Fruit fly (Drosophila melanogaster) whole organism, embryonic: Measurements from ENCODE around the gene SoYb.

Experiments used
- Adf1 ChIP-seq: fragments of 200-800 bp; sonication (Bioruptor generic); IDR thresholded peaks from 2 replicates; pipeline ENCODE4 v1.3.6; 2022; ENCODE audit warnings: missing biosample characterization, missing genetic modification characterization
- B-H2 ChIP-seq: fragments of 200-800 bp; sonication (Bioruptor generic); optimal IDR thresholded peaks from 2 replicates; lab custom pipeline; 2018; ENCODE audit warnings: missing biosample characterization, mild to moderate bottlenecking, missing genetic modification characterization
- BEAF-32 ChIP-seq: fragments of 200-800 bp; sonication (Bioruptor generic); optimal IDR thresholded peaks from 3 replicates; lab custom pipeline; 2017; ENCODE audit warnings: missing biosample characterization, missing genetic modification characterization, mild to moderate bottlenecking, moderate library complexity, missing genetic modification reagents
- CG10462 ChIP-seq: fragments of 200-800 bp; sonication (Bioruptor generic); optimal IDR thresholded peaks from 2 replicates; lab custom pipeline; 2016; ENCODE audit warnings: missing biosample characterization, missing genetic modification characterization
- CG10543 ChIP-seq: fragments of 200-800 bp; sonication (Bioruptor generic); optimal IDR thresholded peaks from 3 replicates; lab custom pipeline; 2017; ENCODE audit warnings: missing biosample characterization, mild to moderate bottlenecking, missing genetic modification characterization, moderate library complexity
- CG11247 ChIP-seq: fragments of 200-800 bp; sonication (Bioruptor generic); IDR thresholded peaks from 2 replicates; pipeline ENCODE4 v1.3.6; 2022; ENCODE audit warnings: missing biosample characterization, missing genetic modification characterization
- CG11456 ChIP-seq: fragments of 200-800 bp; sonication (Bioruptor generic); IDR thresholded peaks from 3 replicates; pipeline ENCODE4 v1.3.6; 2022; ENCODE audit warnings: missing biosample characterization, missing genetic modification characterization
- CG11695 ChIP-seq: fragments of 200-800 bp; sonication (Bioruptor generic); IDR thresholded peaks from 3 replicates; pipeline ENCODE4 v1.3.6; 2022; ENCODE audit warnings: missing biosample characterization, missing genetic modification characterization
- CG11723 ChIP-seq: fragments of 200-800 bp; sonication (Bioruptor generic); optimal IDR thresholded peaks from 2 replicates; lab custom pipeline; 2017; ENCODE audit warnings: missing biosample characterization, mild to moderate bottlenecking, missing genetic modification characterization
- CG13894 ChIP-seq: fragments of 200-800 bp; sonication (Bioruptor generic); optimal IDR thresholded peaks from 3 replicates; lab custom pipeline; 2018; ENCODE audit warnings: missing biosample characterization, mild to moderate bottlenecking, missing genetic modification characterization, moderate library complexity
- CG15011 ChIP-seq: fragments of 200-800 bp; sonication (Bioruptor generic); optimal IDR thresholded peaks from 3 replicates; lab custom pipeline; 2018; ENCODE audit warnings: missing biosample characterization, mild to moderate bottlenecking, missing genetic modification characterization
- CG15269 ChIP-seq: fragments of 200-800 bp; sonication (Bioruptor generic); optimal IDR thresholded peaks from 2 replicates; lab custom pipeline; 2018; ENCODE audit warnings: missing biosample characterization, mild to moderate bottlenecking, missing genetic modification characterization, moderate library complexity
- CG17802 ChIP-seq: fragments of 200-800 bp; sonication (Bioruptor generic); optimal IDR thresholded peaks from 2 replicates; lab custom pipeline; 2018; ENCODE audit warnings: missing biosample characterization, mild to moderate bottlenecking, missing genetic modification characterization, moderate library complexity
- CG2889 ChIP-seq: fragments of 200-800 bp; sonication (Bioruptor generic); IDR thresholded peaks from 3 replicates; pipeline ENCODE4 v1.3.6; 2022; ENCODE audit warnings: missing biosample characterization, missing genetic modification characterization
- CG3163 ChIP-seq: fragments of 200-800 bp; sonication (Bioruptor generic); optimal IDR thresholded peaks from 3 replicates; lab custom pipeline; 2016; ENCODE audit warnings: missing biosample characterization, missing genetic modification characterization
- CG3995 ChIP-seq: fragments of 200-800 bp; sonication (Bioruptor generic); optimal IDR thresholded peaks from 3 replicates; lab custom pipeline; 2016; ENCODE audit warnings: missing biosample characterization, missing genetic modification characterization
- CG4617 ChIP-seq: fragments of 200-800 bp; sonication (Bioruptor generic); optimal IDR thresholded peaks from 3 replicates; lab custom pipeline; 2016; ENCODE audit warnings: missing biosample characterization, missing genetic modification characterization, borderline replicate concordance
- CG7987 ChIP-seq: fragments of 200-800 bp; sonication (Bioruptor generic); optimal IDR thresholded peaks from 2 replicates; lab custom pipeline; 2018; ENCODE audit warnings: missing biosample characterization, mild to moderate bottlenecking, missing genetic modification characterization, moderate library complexity
- CG8359 ChIP-seq: fragments of 200-800 bp; sonication (Bioruptor generic); optimal IDR thresholded peaks from 2 replicates; lab custom pipeline; 2017; ENCODE audit warnings: missing biosample characterization, mild to moderate bottlenecking, missing genetic modification characterization, borderline replicate concordance
- CG9932 ChIP-seq: fragments of 200-800 bp; sonication (Bioruptor generic); IDR thresholded peaks from 2 replicates; pipeline ENCODE4 v1.3.6; 2022; ENCODE audit warnings: missing biosample characterization, missing genetic modification characterization
- Deaf1 ChIP-seq: fragments of 200-800 bp; optimal IDR thresholded peaks from 3 replicates; lab custom pipeline; 2019; ENCODE audit warnings: missing biosample characterization, mild to moderate bottlenecking, missing genetic modification characterization, moderate library complexity
- Doc3 ChIP-seq: fragments of 200-800 bp; sonication (Bioruptor generic); IDR thresholded peaks from 3 replicates; pipeline ENCODE4 v1.3.6; 2022; ENCODE audit warnings: missing biosample characterization, missing genetic modification characterization; ENCODE audit not compliant: partially characterized antibody
- Dref ChIP-seq: fragments of 200-800 bp; sonication (Bioruptor generic); IDR thresholded peaks from 2 replicates; pipeline ENCODE4 v1.3.6; 2022; ENCODE audit warnings: missing biosample characterization, missing genetic modification characterization
- E2f2 ChIP-seq: fragments of 200-800 bp; sonication (Bioruptor generic); IDR thresholded peaks from 2 replicates; pipeline ENCODE4 v1.3.6; 2022; ENCODE audit warnings: missing biosample characterization, missing genetic modification characterization
- Fer3 ChIP-seq: fragments of 200-800 bp; sonication (Bioruptor generic); optimal IDR thresholded peaks from 2 replicates; lab custom pipeline; 2018; ENCODE audit warnings: missing biosample characterization, mild to moderate bottlenecking, missing genetic modification characterization, moderate library complexity
- HLH3B ChIP-seq: fragments of 200-800 bp; sonication (Bioruptor generic); IDR thresholded peaks from 2 replicates; pipeline ENCODE4 v1.3.6; 2022; ENCODE audit warnings: missing biosample characterization, missing genetic modification characterization
- HmgZ ChIP-seq: fragments of 200-800 bp; sonication (Bioruptor generic); optimal IDR thresholded peaks from 2 replicates; lab custom pipeline; 2018; ENCODE audit warnings: missing biosample characterization, mild to moderate bottlenecking, missing genetic modification characterization
- Lpt ChIP-seq: fragments of >200 bp; optimal IDR thresholded peaks from 2 replicates; lab custom pipeline; 2018; ENCODE audit warnings: missing biosample characterization, missing genetic modification characterization
- Med ChIP-seq: fragments of 200-800 bp; sonication (Bioruptor generic); peaks from one replicate; lab custom pipeline; 2016; ENCODE audit warnings: missing biosample characterization, missing genetic modification characterization, mild to moderate bottlenecking, inconsistent platforms, moderate library complexity
- Myb ChIP-seq: fragments of 200-800 bp; sonication (Bioruptor generic); optimal IDR thresholded peaks from 2 replicates; lab custom pipeline; 2016; ENCODE audit warnings: missing biosample characterization, missing genetic modification characterization
- Nf-YC ChIP-seq: fragments of 200-800 bp; optimal IDR thresholded peaks from 3 replicates; lab custom pipeline; 2019; ENCODE audit warnings: missing biosample characterization, mild to moderate bottlenecking, missing genetic modification characterization, moderate library complexity
- PHDP ChIP-seq: fragments of 200-800 bp; sonication (Bioruptor generic); optimal IDR thresholded peaks from 3 replicates; lab custom pipeline; 2018; ENCODE audit warnings: missing biosample characterization, mild to moderate bottlenecking, missing genetic modification characterization, moderate library complexity
- Sin3A ChIP-seq: fragments of >200 bp; optimal IDR thresholded peaks from 2 replicates; lab custom pipeline; 2018
- Six4 ChIP-seq: fragments of 200-800 bp; sonication (Bioruptor generic); optimal IDR thresholded peaks from 2 replicates; lab custom pipeline; 2016; ENCODE audit warnings: missing biosample characterization, missing genetic modification characterization
- cas ChIP-seq: fragments of 200-800 bp; sonication (Bioruptor generic); IDR thresholded peaks from 2 replicates; pipeline ENCODE4 v1.3.6; 2022; ENCODE audit warnings: missing biosample characterization, missing genetic modification characterization
- caup ChIP-seq: fragments of 200-800 bp; sonication (Bioruptor generic); optimal IDR thresholded peaks from 3 replicates; lab custom pipeline; 2017; ENCODE audit warnings: missing biosample characterization, mild to moderate bottlenecking, missing genetic modification characterization, moderate library complexity; ENCODE audit not compliant: severe bottlenecking
- cg ChIP-seq: fragments of 200-800 bp; sonication (Bioruptor generic); optimal IDR thresholded peaks from 3 replicates; lab custom pipeline; 2019; ENCODE audit warnings: missing biosample characterization, mild to moderate bottlenecking, missing genetic modification characterization, moderate library complexity
- ci ChIP-seq: fragments of 200-800 bp; sonication (Bioruptor generic); IDR thresholded peaks from 3 replicates; pipeline ENCODE4 v1.3.6; 2022; ENCODE audit warnings: missing biosample characterization, missing genetic modification characterization
- crc ChIP-seq: fragments of 200-800 bp; sonication (Bioruptor generic); optimal IDR thresholded peaks from 2 replicates; lab custom pipeline; 2016; ENCODE audit warnings: missing biosample characterization, missing genetic modification characterization
- grn ChIP-seq: fragments of 200-800 bp; sonication (Bioruptor generic); optimal IDR thresholded peaks from 3 replicates; lab custom pipeline; 2017; ENCODE audit warnings: missing biosample characterization, missing genetic modification characterization
- ind ChIP-seq: fragments of 200-800 bp; sonication (Bioruptor generic); optimal IDR thresholded peaks from 3 replicates; lab custom pipeline; 2016; ENCODE audit warnings: missing biosample characterization, missing genetic modification characterization
- insv ChIP-seq, 2 experiments: fragments of 200-800 bp; sonication (Bioruptor generic); optimal IDR thresholded peaks; 3 replicates each; lab custom pipeline; 2016 to 2018; ENCODE audit warnings: missing biosample characterization in 2 of 2, missing genetic modification characterization in 2 of 2
- lov ChIP-seq, 2 experiments: fragments of 200-800 bp in 1 of 2; fragments of >200 bp in 1 of 2; sonication (Bioruptor generic) in 1 of 2; IDR thresholded peaks in 1 of 2; optimal IDR thresholded peaks in 1 of 2; 2 replicates in 1 of 2; 3 replicates in 1 of 2; pipeline versions ENCODE4 v1.3.6 to Lab custom; 2017 to 2022; ENCODE audit warnings: missing biosample characterization in 1 of 2, missing genetic modification characterization in 1 of 2
- mld ChIP-seq: fragments of 200-800 bp; sonication (Bioruptor generic); IDR thresholded peaks from 3 replicates; pipeline ENCODE4 v1.3.6; 2022; ENCODE audit warnings: missing biosample characterization, missing genetic modification characterization; ENCODE audit not compliant: partially characterized antibody
- nom ChIP-seq: fragments of 200-800 bp; sonication (Bioruptor generic); optimal IDR thresholded peaks from 2 replicates; lab custom pipeline; 2017; ENCODE audit warnings: missing biosample characterization, missing genetic modification characterization, mild to moderate bottlenecking, moderate library complexity, missing genetic modification reagents
- pfk ChIP-seq: fragments of 200-800 bp; sonication (Bioruptor generic); optimal IDR thresholded peaks from 2 replicates; lab custom pipeline; 2018; ENCODE audit warnings: missing biosample characterization, mild to moderate bottlenecking, missing genetic modification characterization, moderate library complexity
- pho ChIP-seq: fragments of 200-800 bp; sonication (Bioruptor generic); optimal IDR thresholded peaks from 2 replicates; lab custom pipeline; 2016; ENCODE audit warnings: missing biosample characterization, missing genetic modification characterization
- so ChIP-seq: fragments of 200-800 bp; sonication (Bioruptor generic); IDR thresholded peaks from 3 replicates; pipeline ENCODE4 v1.3.6; 2022; ENCODE audit warnings: missing biosample characterization, missing genetic modification characterization
- vvl ChIP-seq: fragments of 200-800 bp; sonication (Bioruptor generic); IDR thresholded peaks from 2 replicates; pipeline ENCODE4 v1.3.6; 2022; ENCODE audit warnings: missing biosample characterization, missing genetic modification characterization
- zf30C ChIP-seq: fragments of 200-800 bp; sonication (Bioruptor generic); optimal IDR thresholded peaks from 3 replicates; lab custom pipeline; 2018; ENCODE audit warnings: missing biosample characterization, mild to moderate bottlenecking, missing genetic modification characterization

The SoYb gene

DNA sequence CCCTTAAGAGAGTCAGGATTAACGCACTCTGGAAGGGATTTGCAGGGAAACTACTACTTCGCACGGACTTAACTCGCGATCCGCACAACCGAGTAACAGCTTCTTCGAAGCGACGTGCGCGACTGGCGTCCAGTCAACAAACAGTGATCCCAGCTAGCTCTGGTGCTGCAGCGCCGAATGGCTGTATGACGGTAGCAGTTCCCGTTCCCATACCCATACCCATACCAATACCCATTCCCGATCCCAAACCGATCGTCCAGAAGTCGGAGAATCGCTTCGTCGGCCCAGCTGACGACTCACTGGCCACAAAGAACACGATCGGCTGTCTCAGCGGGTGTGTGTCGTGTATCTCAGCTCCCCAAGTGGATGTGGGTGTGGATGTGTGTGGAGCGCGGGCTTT is 55.3 kb downstream of the SoYb start, which contains the start of gene CG5853 (continued):
- TF ChIP-seq Fer3 (tag; lab: Kevin White, UChicago) (peak; percentile 21), Sin3A (lab: Kevin White, UChicago) (no peak), CG4617 (GFP tag; lab: Kevin White, UChicago) (no peak), Nf-YC (tag; lab: Kevin White, UChicago) (no peak), lov (optimal IDR thresholded peaks at IDR 0.05; lab: Kevin White, UChicago) (no peak), lov (GFP tag; IDR thresholded peaks at IDR 0.05; lab: Robert Waterston, UW) (no peak), CG11695 (GFP tag; lab: Robert Waterston, UW) (0 out of 3 replicates have a peak, but pooled peaks have one; percentile 30), Dref (peak; percentile 34; the same call in 1 of the 2 replicates), CG10543 (GFP tag; lab: Kevin White, UChicago) (peak; percentile 78), Adf1 (GFP tag; lab: Robert Waterston, UW) (peak; percentile 34; the same call in 1 of the 2 replicates), CG8359 (no peak), so (peak; percentile 19; the same call in 1 of the 3 replicates), Deaf1 (tag; lab: Kevin White, UChicago) (peak; percentile 97), CG10462 (GFP tag; lab: Kevin White, UChicago) (no peak), nom (GFP tag; lab: Kevin White, UChicago) (peak; percentile 74), insv (GFP tag; optimal IDR thresholded peaks at IDR 0.05; lab: Kevin White, UChicago) (no peak), Six4 (GFP tag; lab: Kevin White, UChicago) (no peak), Doc3 (GFP tag; lab: Robert Waterston, UW) (no peak), ci (peak; percentile 62), zf30C (GFP tag; lab: Kevin White, UChicago) (no peak), CG7987 (GFP tag; lab: Kevin White, UChicago) (no peak), E2f2 (GFP tag; lab: Robert Waterston, UW) (no peak), CG9932 (GFP tag; lab: Robert Waterston, UW) (0 out of 2 replicates have a peak, but pooled peaks have one; percentile 20), CG15011 (GFP tag; lab: Kevin White, UChicago) (no peak), Lpt (GFP tag; lab: Kevin White, UChicago) (no peak), CG11456 (GFP tag; lab: Robert Waterston, UW) (no peak), PHDP (tag; lab: Kevin White, UChicago) (peak; percentile 4), CG3995 (peak; percentile 85), pfk (GFP tag; lab: Kevin White, UChicago) (no peak), CG15269 (tag; lab: Kevin White, UChicago) (peak; percentile 2), Myb (GFP tag; lab: Kevin White, UChicago) (no peak), CG13894 (tag; lab: Kevin White, UChicago) (peak; percentile 83), B-H2 (GFP tag; lab: Kevin White, UChicago) (peak; percentile 63), vvl (no peak), CG2889 (GFP tag; lab: Robert Waterston, UW) (no peak), ind (no peak), CG17802 (tag; lab: Kevin White, UChicago) (no peak), grn (GFP tag; lab: Kevin White, UChicago) (peak; percentile 10), mld (GFP tag; lab: Robert Waterston, UW) (no peak), Med (peak; percentile 70), BEAF-32 (GFP tag; lab: Kevin White, UChicago) (no peak), CG11723 (GFP tag; lab: Kevin White, UChicago) (no peak), cas (GFP tag; lab: Robert Waterston, UW) (no peak), HLH3B (GFP tag; lab: Robert Waterston, UW) (0 out of 2 replicates have a peak, but pooled peaks have one; percentile 14), crc (GFP tag; lab: Kevin White, UChicago) (no peak), caup (peak; percentile 36), HmgZ (peak; percentile 59), CG3163 (GFP tag; lab: Kevin White, UChicago) (peak; percentile 25), pho (GFP tag; lab: Kevin White, UChicago) (peak; percentile 7), cg (peak; percentile 39), CG11247 (GFP tag; lab: Robert Waterston, UW) (0 out of 2 replicates have a peak, but pooled peaks have one; percentile 40)
